Worm (Caenorhabditis elegans) whole organism, L2 larva: Measurements from ENCODE around the gene ess-2.

Experiments used
- C34F6.9 ChIP-seq: fragments of 150-350 bp; optimal IDR thresholded peaks from 2 replicates; lab custom pipeline; 2014; ENCODE audit warnings: missing biosample characterization, missing genetic modification characterization
- F13H6.1 ChIP-seq: sonication (generic microtip); optimal IDR thresholded peaks from 2 replicates; lab custom pipeline; 2016; ENCODE audit warnings: missing genetic modification characterization, missing compliant biosample characterization
- R02D3.7 ChIP-seq: fragments of 150-350 bp; optimal IDR thresholded peaks from 2 replicates; lab custom pipeline; 2014; ENCODE audit warnings: missing biosample characterization, missing genetic modification characterization
- Y55F3AM.14 ChIP-seq: fragments of 200-800 bp; sonication (Bioruptor generic); optimal IDR thresholded peaks from 2 replicates; lab custom pipeline; 2018; ENCODE audit warnings: mild to moderate bottlenecking, missing genetic modification characterization, missing compliant biosample characterization
- ZK546.5 ChIP-seq: sonication (generic microtip); optimal IDR thresholded peaks from 2 replicates; lab custom pipeline; 2017; ENCODE audit warnings: missing biosample characterization, missing genetic modification characterization
- aly-2 ChIP-seq: fragments of 150-350 bp; optimal IDR thresholded peaks from 2 replicates; lab custom pipeline; 2014; ENCODE audit warnings: missing biosample characterization, missing genetic modification characterization
- ama-1 ChIP-seq: fragments of 150-350 bp; optimal IDR thresholded peaks from 2 replicates; lab custom pipeline; 2018; ENCODE audit warnings: inconsistent platforms
- blmp-1 ChIP-seq: sonication (generic microtip); optimal IDR thresholded peaks from 2 replicates; lab custom pipeline; 2017; ENCODE audit warnings: missing genetic modification characterization, mild to moderate bottlenecking, missing compliant biosample characterization, antibody characterized with exemption, moderate library complexity; ENCODE audit not compliant: insufficient read depth
- ceh-82 ChIP-seq: fragments of 150-350 bp; optimal IDR thresholded peaks from 2 replicates; lab custom pipeline; 2014; ENCODE audit warnings: missing biosample characterization, missing genetic modification characterization
- crh-2 ChIP-seq: sonication (generic microtip); optimal IDR thresholded peaks from 2 replicates; lab custom pipeline; 2017; ENCODE audit warnings: missing biosample characterization, missing genetic modification characterization
- egl-27 ChIP-seq: sonication (generic microtip); optimal IDR thresholded peaks from 3 replicates; lab custom pipeline; 2017; ENCODE audit warnings: missing biosample characterization, missing genetic modification reagents, missing genetic modification characterization
- elt-3 ChIP-seq: sonication (generic microtip); optimal IDR thresholded peaks from 2 replicates; lab custom pipeline; 2017; ENCODE audit warnings: missing biosample characterization, missing genetic modification characterization
- fos-1 ChIP-seq: fragments of 150-350 bp; optimal IDR thresholded peaks from 2 replicates; lab custom pipeline; 2014; ENCODE audit warnings: missing biosample characterization, missing genetic modification characterization
- gmeb-1 ChIP-seq: fragments of 150-350 bp; optimal IDR thresholded peaks from 2 replicates; lab custom pipeline; 2014; ENCODE audit warnings: missing biosample characterization, missing genetic modification characterization
- lin-11 ChIP-seq: fragments of 150-350 bp; sonication (generic microtip); optimal IDR thresholded peaks from 2 replicates; lab custom pipeline; 2014; ENCODE audit warnings: missing biosample characterization, missing genetic modification characterization, inconsistent platforms, mixed read lengths
- lin-13 ChIP-seq: fragments of 150-350 bp; optimal IDR thresholded peaks from 2 replicates; lab custom pipeline; 2014; ENCODE audit warnings: missing biosample characterization, missing genetic modification reagents, missing genetic modification characterization
- lsy-2 ChIP-seq, 2 experiments: fragments of 150-350 bp in 1 of 2; sonication (generic microtip) in 1 of 2; optimal IDR thresholded peaks; 2 replicates each; lab custom pipeline; 2014 to 2017; ENCODE audit warnings: missing biosample characterization in 2 of 2, missing genetic modification characterization in 2 of 2
- mab-5 ChIP-seq: fragments of 150-350 bp; optimal IDR thresholded peaks from 2 replicates; lab custom pipeline; 2014; ENCODE audit warnings: missing biosample characterization, missing genetic modification characterization
- mbf-1 ChIP-seq: sonication (generic microtip); optimal IDR thresholded peaks from 2 replicates; lab custom pipeline; 2017; ENCODE audit warnings: missing biosample characterization, missing genetic modification characterization
- mdl-1 ChIP-seq, 2 experiments: fragments of 150-350 bp in 1 of 2; sonication (generic microtip) in 1 of 2; optimal IDR thresholded peaks; 2 replicates each; lab custom pipeline; 2017; ENCODE audit warnings: missing biosample characterization in 2 of 2, missing genetic modification characterization in 2 of 2
- nhr-11 ChIP-seq: fragments of 150-350 bp; optimal IDR thresholded peaks from 2 replicates; lab custom pipeline; 2014; ENCODE audit warnings: missing biosample characterization, missing genetic modification characterization
- nhr-129 ChIP-seq: fragments of 150-350 bp; optimal IDR thresholded peaks from 2 replicates; lab custom pipeline; 2014; ENCODE audit warnings: missing biosample characterization, missing genetic modification characterization
- nhr-21 ChIP-seq: fragments of 150-350 bp; optimal IDR thresholded peaks from 2 replicates; lab custom pipeline; 2014; ENCODE audit warnings: missing biosample characterization, missing genetic modification characterization
- nhr-23 ChIP-seq: fragments of 150-350 bp; optimal IDR thresholded peaks from 2 replicates; lab custom pipeline; 2014; ENCODE audit warnings: missing biosample characterization, missing genetic modification reagents, missing genetic modification characterization
- nhr-237 ChIP-seq: fragments of 150-350 bp; optimal IDR thresholded peaks from 2 replicates; lab custom pipeline; 2014; ENCODE audit warnings: missing biosample characterization, missing genetic modification characterization
- nhr-25 ChIP-seq: fragments of 150-350 bp; sonication (generic microtip); optimal IDR thresholded peaks from 3 replicates; lab custom pipeline; 2014; ENCODE audit warnings: missing biosample characterization, missing genetic modification characterization
- nhr-6 ChIP-seq: fragments of 150-350 bp; optimal IDR thresholded peaks from 2 replicates; lab custom pipeline; 2014; ENCODE audit warnings: missing biosample characterization, missing genetic modification characterization
- nhr-77 ChIP-seq: fragments of 150-350 bp; optimal IDR thresholded peaks from 2 replicates; lab custom pipeline; 2014; ENCODE audit warnings: missing biosample characterization, missing genetic modification characterization
- peb-1 ChIP-seq: fragments of 150-350 bp; optimal IDR thresholded peaks from 2 replicates; lab custom pipeline; 2014; ENCODE audit warnings: missing biosample characterization, missing genetic modification characterization
- sem-4 ChIP-seq: fragments of 150-350 bp; optimal IDR thresholded peaks from 2 replicates; lab custom pipeline; 2014; ENCODE audit warnings: missing biosample characterization, missing genetic modification reagents, missing genetic modification characterization
- unc-39 ChIP-seq: fragments of 150-350 bp; optimal IDR thresholded peaks from 2 replicates; lab custom pipeline; 2014; ENCODE audit warnings: missing biosample characterization, missing genetic modification characterization
- unc-55 ChIP-seq: fragments of 150-350 bp; sonication (generic microtip); optimal IDR thresholded peaks from 3 replicates; lab custom pipeline; 2014; ENCODE audit warnings: missing biosample characterization, missing genetic modification reagents, missing genetic modification characterization
- zag-1 ChIP-seq: fragments of 150-350 bp; optimal IDR thresholded peaks from 2 replicates; lab custom pipeline; 2014; ENCODE audit warnings: missing biosample characterization, missing genetic modification characterization
- ztf-1 ChIP-seq: fragments of 200-800 bp; sonication (Bioruptor generic); conservative IDR thresholded peaks from 2 replicates; pipeline ENCODE4 v1.3.6; 2022; ENCODE audit warnings: missing genetic modification characterization, missing compliant biosample characterization
- ztf-11 ChIP-seq: sonication (generic microtip); optimal IDR thresholded peaks from 2 replicates; lab custom pipeline; 2017; ENCODE audit warnings: missing biosample characterization, missing genetic modification characterization
- ztf-4 ChIP-seq: fragments of 150-350 bp; optimal IDR thresholded peaks from 2 replicates; lab custom pipeline; 2014; ENCODE audit warnings: missing biosample characterization, missing genetic modification characterization

ess-2 gene

ce11 chrIII:8509644-8510393, 19.7 kb upstream of the ess-2 start:
- TF ChIP-seq zag-1 (tag; lab: Kevin White, UChicago) (no peak), elt-3 (tag; lab: Kevin White, UChicago) (no peak), blmp-1 (tag; lab: Kevin White, UChicago) (no peak), lsy-2 (tag; optimal IDR thresholded peaks at IDR 0.05; lab: Kevin White, UChicago) (peak in 1 of 2 experiments; percentile 45), mdl-1 (tag; optimal IDR thresholded peaks at IDR 0.05; lab: Kevin White, UChicago) (peak in 1 of 2 experiments; percentile 69), unc-39 (no peak), ama-1 (no peak), gmeb-1 (tag; lab: Kevin White, UChicago) (no peak), lin-13 (GFP tag; lab: Kevin White, UChicago) (no peak), C34F6.9 (tag; lab: Kevin White, UChicago) (peak; percentile 37), crh-2 (tag; lab: Kevin White, UChicago) (peak; percentile 31), ztf-4 (tag; lab: Kevin White, UChicago) (no peak), nhr-129 (tag; lab: Kevin White, UChicago) (peak; percentile 45), nhr-237 (tag; lab: Kevin White, UChicago) (no peak), unc-55 (peak; percentile 49)

- no peak for TF ChIP-seq mbf-1 (tag; lab: Kevin White, UChicago)
- no peak for TF ChIP-seq nhr-237 (tag; lab: Kevin White, UChicago)
These were observed 19.1 kb upstream of the ess-2 start for ce11 chrIII:8509218-8509617.

- no peak for TF ChIP-seq nhr-21 (tag; lab: Kevin White, UChicago)
- no peak for TF ChIP-seq nhr-23 (tag; lab: Kevin White, UChicago)
- peak; percentile 26 for TF ChIP-seq fos-1 (tag; lab: Kevin White, UChicago)
- TF ChIP-seq unc-55: no peak
These were observed 16.2 kb upstream of the ess-2 start for ce11 chrIII:8506348-8506747.

ce11 chrIII:8504176-8504763, 14.1 kb upstream of the ess-2 start:
- TF ChIP-seq lin-11 (tag; lab: Kevin White, UChicago) (no peak), unc-39 (no peak), ZK546.5 (tag; lab: Kevin White, UChicago) (no peak), peb-1 (no peak), nhr-77 (tag; lab: Kevin White, UChicago) (no peak), nhr-11 (tag; lab: Kevin White, UChicago) (no peak), fos-1 (tag; lab: Kevin White, UChicago) (peak; percentile 22), aly-2 (tag; lab: Kevin White, UChicago) (no peak), nhr-21 (tag; lab: Kevin White, UChicago) (peak; percentile 55), lin-13 (GFP tag; lab: Kevin White, UChicago) (no peak), gmeb-1 (tag; lab: Kevin White, UChicago) (no peak)

- TF ChIP-seq R02D3.7 (tag; lab: Kevin White, UChicago) (no peak), ceh-82 (tag; lab: Kevin White, UChicago) (no peak), Y55F3AM.14 (GFP tag; lab: Kevin White, UChicago) (no peak), ztf-11 (no peak), ZK546.5 (tag; lab: Kevin White, UChicago) (no peak), lin-11 (tag; lab: Kevin White, UChicago) (no peak), ztf-1 (GFP tag; lab: Robert Waterston, UW) (no peak), nhr-21 (tag; lab: Kevin White, UChicago) (no peak), F13H6.1 (peak; percentile 41), egl-27 (tag; lab: Kevin White, UChicago) (peak; percentile 8), nhr-25 (tag; lab: Kevin White, UChicago) (peak; percentile 17), mab-5 (no peak), nhr-6 (tag; lab: Kevin White, UChicago) (no peak), sem-4 (tag; lab: Kevin White, UChicago) (no peak), lsy-2 (tag; optimal IDR thresholded peaks at IDR 0.05; lab: Kevin White, UChicago) (peak in 1 of 2 experiments; percentile 28)
These were observed 13.2 kb upstream of the ess-2 start for ce11 chrIII:8503341-8503740.
